Worm (Caenorhabditis elegans) whole organism, young adult: ENCODE measurements around the gene nlp-16.

Experiments
- C06A6.2 ChIP-seq: fragments of 200-800 bp; sonication (Bioruptor generic); conservative IDR thresholded peaks from 2 replicates; pipeline ENCODE4 v1.3.6; 2022; ENCODE audit warnings: missing genetic modification characterization, missing compliant biosample characterization
- T07F8.4 ChIP-seq: sonication (generic microtip); optimal IDR thresholded peaks from 2 replicates; lab custom pipeline; 2016; ENCODE audit warnings: mild to moderate bottlenecking, missing genetic modification characterization, moderate library complexity, missing compliant biosample characterization
- ama-1 ChIP-seq, 3 experiments: fragments of 150-350 bp in 1 of 3; sonication (generic microtip) in 2 of 3; optimal IDR thresholded peaks; 2 replicates each; lab custom pipeline; 2014 to 2018; ENCODE audit warnings: missing biosample characterization in 2 of 3, missing genetic modification characterization in 2 of 3, missing genetic modification reagents in 2 of 3

DNA sequence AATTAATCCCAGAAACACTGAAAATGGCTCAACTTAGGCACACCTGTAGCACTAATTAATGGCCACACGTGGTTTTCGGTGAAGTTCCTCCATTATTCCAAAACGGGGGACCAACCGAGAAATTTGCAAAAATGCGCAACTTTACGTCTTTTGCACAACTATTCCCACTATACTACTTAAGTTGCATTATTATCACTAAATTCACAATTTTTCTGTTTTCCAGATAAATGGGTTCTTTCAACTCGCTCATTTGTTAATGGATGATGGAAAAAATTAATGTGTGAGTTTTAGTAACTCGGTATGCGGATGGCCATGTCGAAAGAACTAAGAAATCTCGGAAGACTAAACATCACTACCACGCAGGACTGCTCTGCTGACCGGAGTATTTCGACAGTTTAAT, 5.0 kb downstream of the nlp-16 start, which contains the start of gene T13A10.64:
- TF ChIP-seq ama-1 (optimal IDR thresholded peaks at IDR 0.05; lab: Kevin White, UChicago) (no peak), ama-1 (GFP tag; optimal IDR thresholded peaks at IDR 0.05; lab: Kevin White, UChicago) (no peak), C06A6.2 (GFP tag; lab: Robert Waterston, UW) (no peak), T07F8.4 (no peak)
